Worm (Caenorhabditis elegans): ENCODE data around the gene nspe-7.
"Not testable (repeated sequence)": the region's sequence is repeated elsewhere in the genome, so short reads cannot be mapped to it uniquely, and the experiment has no call there.

The nspe-7 gene

ce11 chrII:12621908-12622566 is 5.0 kb upstream of the nspe-7 start, which contains the start of gene nspe-8:
TSS of gene nspe-8 (minus strand) at chrII:12621958.
- no peak for TF ChIP-seq tbx-9 (tag; optimal IDR thresholded peaks at IDR 0.05; ENCODE audit: borderline replicate concordance)
- TF ChIP-seq bed-2 (GFP tag; IDR thresholded peaks at IDR 0.05): no peak
- TF ChIP-seq nhr-80 (tag; optimal IDR thresholded peaks at IDR 0.05): no peak
- TF ChIP-seq hmg-20 (GFP tag; IDR thresholded peaks at IDR 0.05): no peak
- TF ChIP-seq F37B4.10 (GFP tag; IDR thresholded peaks at IDR 0.05): no peak
- no peak for TF ChIP-seq die-1 (tag; optimal IDR thresholded peaks at IDR 0.05)
- no peak for TF ChIP-seq ztf-3 (GFP tag; optimal IDR thresholded peaks at IDR 0.05)
- no peak for TF ChIP-seq Y79H2A.3 (GFP tag; conservative IDR thresholded peaks at IDR 0.05)
- TF ChIP-seq mxl-1 (tag; optimal IDR thresholded peaks at IDR 0.05): no peak
- no peak for TF ChIP-seq ets-4 (GFP tag; optimal IDR thresholded peaks at IDR 0.05)
- no peak for TF ChIP-seq B0336.3 (GFP tag; IDR thresholded peaks at IDR 0.05)
- TF ChIP-seq lsl-1 (GFP tag; optimal IDR thresholded peaks at IDR 0.05): no peak
- TF ChIP-seq ztf-22 (GFP tag; optimal IDR thresholded peaks at IDR 0.05): no peak
- TF ChIP-seq rpc-1 (optimal IDR thresholded peaks at IDR 0.05): no peak
- no peak for TF ChIP-seq rpc-1 (tag; optimal IDR thresholded peaks at IDR 0.05)
- TF ChIP-seq zfh-2 (GFP tag; conservative IDR thresholded peaks at IDR 0.05): no peak
- TF ChIP-seq hlh-12 (tag; optimal IDR thresholded peaks at IDR 0.05): no peak

ce11 chrII:12622843-12623242 is 4.1 kb upstream of the nspe-7 start:
- TF ChIP-seq lin-35 (GFP tag; optimal IDR thresholded peaks at IDR 0.05) (no peak), rpc-1 (optimal IDR thresholded peaks at IDR 0.05) (no peak), rpc-1 (tag; optimal IDR thresholded peaks at IDR 0.05) (no peak), mcd-1 (GFP tag; IDR thresholded peaks at IDR 0.05) (no peak), ztf-22 (GFP tag; optimal IDR thresholded peaks at IDR 0.05) (no peak), rec-8 (tag; optimal IDR thresholded peaks at IDR 0.05) (no peak), B0336.3 (GFP tag; IDR thresholded peaks at IDR 0.05) (no peak), cebp-1 (GFP tag; IDR thresholded peaks at IDR 0.05) (no peak), cebp-1 (tag; optimal IDR thresholded peaks at IDR 0.05) (no peak), madf-8 (GFP tag; conservative IDR thresholded peaks at IDR 0.05) (no peak), lag-1 (GFP tag; IDR thresholded peaks at IDR 0.05) (no peak), pbrm-1 (GFP tag; IDR thresholded peaks at IDR 0.05) (no peak), mxl-1 (tag; optimal IDR thresholded peaks at IDR 0.05) (no peak), athp-1 (tag; optimal IDR thresholded peaks at IDR 0.05) (no peak), lsl-1 (GFP tag; optimal IDR thresholded peaks at IDR 0.05) (no peak), tbx-9 (tag; optimal IDR thresholded peaks at IDR 0.05; ENCODE audit: borderline replicate concordance) (no peak), sptf-2 (GFP tag; optimal IDR thresholded peaks at IDR 0.05) (no peak), attf-3 (GFP tag; conservative IDR thresholded peaks at IDR 0.05) (no peak), let-526 (GFP tag; IDR thresholded peaks at IDR 0.05) (no peak), F37B4.10 (GFP tag; IDR thresholded peaks at IDR 0.05) (no peak)

- TF ChIP-seq ztf-22 (GFP tag; optimal IDR thresholded peaks at IDR 0.05); cebp-2 (GFP tag; IDR thresholded peaks at IDR 0.05); lin-40 (tag; optimal IDR thresholded peaks at IDR 0.05): not testable (repeated sequence)
Measured at ce11 chrII:12624433-12624832, 2.6 kb upstream of the nspe-7 start, which contains the start of gene Y38E10A.14. TSS of gene Y38E10A.14 (minus strand) at chrII:12624533.

ce11 chrII:12625673-12626072 is 1.3 kb upstream of the nspe-7 start:
- TF ChIP-seq lin-40 (tag; optimal IDR thresholded peaks at IDR 0.05) (peak; percentile 37), ztf-26 (tag; optimal IDR thresholded peaks at IDR 0.05) (peak; percentile 8), F33H1.4 (GFP tag; IDR thresholded peaks at IDR 0.05) (no peak)
